Worm (Caenorhabditis elegans): ENCODE results near the gene reps-1.

Gene reps-1

DNA sequence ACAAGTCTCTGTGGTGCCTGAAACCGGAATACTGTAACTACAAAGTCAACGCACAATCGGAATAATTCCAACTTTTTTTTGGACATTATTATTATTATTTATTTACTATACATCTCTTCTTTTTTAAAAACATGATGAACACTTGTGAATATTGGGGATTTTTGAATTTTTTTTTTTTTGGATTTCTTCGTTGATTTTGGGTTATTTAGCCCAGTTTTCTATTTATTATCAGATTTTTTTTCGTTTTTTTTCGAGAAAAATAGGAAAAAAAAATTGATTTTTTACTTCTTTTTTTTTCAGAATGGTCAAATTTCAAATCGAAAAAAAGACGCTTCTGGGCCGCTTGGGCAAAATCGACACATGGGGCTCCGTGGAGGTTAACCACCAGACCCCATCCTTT is 7.7 kb upstream of the reps-1 start, which contains the start of gene tgt-2:
TSS of gene tgt-2 (plus strand) at position 301 of the 400 bp plus-strand sequence.
- TF ChIP-seq unc-39 (tag; optimal IDR thresholded peaks at IDR 0.05) (no peak), fos-1 (tag; optimal IDR thresholded peaks at IDR 0.05) (no peak), daf-19 (GFP tag; conservative IDR thresholded peaks at IDR 0.05) (no peak), attf-4 (tag; optimal IDR thresholded peaks at IDR 0.05) (no peak), ceh-32 (tag; optimal IDR thresholded peaks at IDR 0.05; ENCODE audit: poor library complexity) (no peak), daf-16 (GFP tag; optimal IDR thresholded peaks at IDR 0.05) (no peak), daf-16 (tag; optimal IDR thresholded peaks at IDR 0.05) (no peak), nhr-41 (GFP tag; IDR thresholded peaks at IDR 0.05) (no peak), snpc-1.2 (GFP tag; IDR thresholded peaks at IDR 0.05) (no peak), ZK546.5 (tag; optimal IDR thresholded peaks at IDR 0.05) (no peak), ceh-62 (tag; optimal IDR thresholded peaks at IDR 0.05) (no peak)

DNA sequence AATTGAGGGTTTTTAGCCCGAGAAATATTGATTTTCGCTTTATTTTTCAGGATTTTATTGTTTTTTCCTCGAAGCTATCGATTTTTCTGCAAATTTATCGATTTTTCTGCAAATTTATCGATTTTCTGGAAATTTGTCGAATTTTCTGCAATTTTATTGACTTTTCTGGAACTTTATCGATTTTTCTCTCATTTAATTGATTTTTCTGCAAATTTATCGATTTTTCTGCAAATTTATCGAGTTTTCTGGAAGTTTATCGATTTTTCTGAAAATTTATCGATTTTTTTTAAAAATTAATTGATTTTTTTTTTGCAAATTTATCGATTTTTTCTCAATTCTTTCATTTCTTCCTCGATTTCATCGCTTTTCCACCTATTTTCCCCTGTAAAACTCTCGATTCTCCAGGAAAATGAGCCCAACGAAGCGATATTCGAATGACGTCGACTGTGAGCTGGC is 3.3 kb upstream of the reps-1 start, which contains the start of gene gtf-2F2:
TSS of gene gtf-2F2 (plus strand) at position 406 of the 456 bp plus-strand sequence.
- no peak for TF ChIP-seq pqm-1 (tag; optimal IDR thresholded peaks at IDR 0.05)
- TF ChIP-seq aha-1 (tag): peak; percentile 79
- TF ChIP-seq ceh-28 (tag; optimal IDR thresholded peaks at IDR 0.05): peak; percentile 91
- TF ChIP-seq mdt-29 (GFP tag; IDR thresholded peaks at IDR 0.05): no peak

DNA sequence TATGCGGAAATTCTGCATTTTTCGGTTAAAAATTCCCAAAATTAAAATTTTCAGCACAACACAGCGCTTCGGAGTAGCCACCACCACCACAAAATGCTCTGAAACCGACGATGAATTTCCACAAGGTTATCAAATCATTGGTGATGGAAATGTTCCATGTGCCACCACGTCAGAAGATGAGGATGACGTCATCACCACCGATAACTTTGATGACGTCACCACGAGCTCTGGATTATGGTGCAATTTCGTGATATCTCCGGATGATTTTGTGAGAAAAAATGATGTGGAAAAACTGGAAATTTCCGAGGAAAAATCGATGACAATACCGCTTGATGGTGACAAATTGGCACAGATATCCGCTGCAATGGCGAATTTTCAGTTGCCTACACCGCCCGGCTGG is 2.7 kb upstream of the reps-1 start:
- no peak for TF ChIP-seq snpc-4 (tag; optimal IDR thresholded peaks at IDR 0.05)
- TF ChIP-seq lsy-2 (tag; optimal IDR thresholded peaks at IDR 0.05): no peak
- TF ChIP-seq dmd-6 (GFP tag; IDR thresholded peaks at IDR 0.05): no peak
- TF ChIP-seq lin-1 (GFP tag; IDR thresholded peaks at IDR 0.05): no peak
- TF ChIP-seq mdt-29 (GFP tag; IDR thresholded peaks at IDR 0.05): no peak
- TF ChIP-seq ces-1 (GFP tag; optimal IDR thresholded peaks at IDR 0.05): no peak

DNA sequence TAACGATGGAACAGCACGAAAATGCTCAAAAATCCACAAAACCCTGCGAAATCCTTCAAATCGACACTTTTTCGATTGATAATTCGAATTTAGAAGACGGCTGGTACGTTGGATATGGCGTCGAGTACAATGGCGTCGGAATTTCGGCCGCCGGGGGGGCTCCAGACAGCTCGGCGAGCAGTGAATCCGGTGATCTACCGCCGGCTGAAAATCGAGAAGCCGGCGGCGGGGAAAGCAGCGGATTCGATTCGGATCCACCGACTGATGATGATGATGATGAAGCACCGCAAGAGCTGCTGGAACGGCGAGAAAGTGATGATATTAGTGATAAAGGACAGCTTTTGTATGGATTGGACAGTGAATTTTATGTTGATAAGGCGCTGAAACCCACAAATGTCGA is 658 bp upstream of the reps-1 start:
- TF ChIP-seq set-16 (GFP tag; IDR thresholded peaks at IDR 0.05) (peak; percentile 87), daf-12 (tag; optimal IDR thresholded peaks at IDR 0.05) (no peak), snpc-1.2 (GFP tag; IDR thresholded peaks at IDR 0.05) (no peak), nhr-41 (GFP tag; IDR thresholded peaks at IDR 0.05) (no peak), ceh-20 (GFP tag; IDR thresholded peaks at IDR 0.05) (no peak), unc-62 (GFP tag; optimal IDR thresholded peaks at IDR 0.05 in 1 of 2) (peak in 1 of 2 experiments; percentile 47), unc-62 (tag; optimal IDR thresholded peaks at IDR 0.05) (no peak)

DNA sequence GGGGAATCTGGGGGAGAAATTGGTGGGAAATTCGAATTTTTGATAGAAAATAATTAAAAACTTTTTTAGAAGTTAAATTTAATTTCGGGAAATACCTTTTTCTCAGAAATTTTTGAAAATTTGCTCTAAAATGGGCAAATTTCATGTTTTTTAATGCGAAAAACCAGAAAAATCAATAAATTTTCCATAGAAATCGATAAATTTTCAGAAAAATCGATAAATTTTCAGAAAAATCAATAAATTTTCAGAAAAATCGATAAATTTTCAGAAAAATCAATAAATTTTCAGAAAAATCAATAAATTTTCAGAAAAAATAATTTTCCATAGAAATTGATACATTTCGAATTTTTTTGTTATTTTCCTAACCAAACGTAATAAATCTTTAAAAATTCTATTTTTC is 4.2 kb downstream of the reps-1 start:
- TF ChIP-seq ceh-28 (tag; optimal IDR thresholded peaks at IDR 0.05): peak; percentile 71
- TF ChIP-seq ztf-7 (tag; optimal IDR thresholded peaks at IDR 0.05): no peak

DNA sequence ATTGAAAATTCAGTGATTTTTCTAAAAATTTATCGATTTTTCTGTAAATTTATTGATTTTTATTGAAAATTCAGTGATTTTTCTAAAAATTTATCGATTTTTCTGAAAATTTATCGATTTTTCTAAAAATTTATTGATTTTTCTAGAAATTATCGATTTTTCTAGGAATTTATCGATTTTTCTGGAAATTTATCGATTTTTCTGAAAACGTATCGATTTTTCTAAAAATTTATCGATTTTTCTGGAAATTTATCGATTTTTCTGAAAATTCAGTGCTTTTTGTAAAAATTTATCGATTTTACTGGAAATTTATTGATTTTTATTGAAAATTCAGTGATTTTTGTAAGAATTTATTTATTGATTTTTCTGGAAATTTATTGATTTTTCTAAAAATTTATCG is 5.6 kb downstream of the reps-1 start:
- TF ChIP-seq ceh-28 (tag; optimal IDR thresholded peaks at IDR 0.05): peak; percentile 41

DNA sequence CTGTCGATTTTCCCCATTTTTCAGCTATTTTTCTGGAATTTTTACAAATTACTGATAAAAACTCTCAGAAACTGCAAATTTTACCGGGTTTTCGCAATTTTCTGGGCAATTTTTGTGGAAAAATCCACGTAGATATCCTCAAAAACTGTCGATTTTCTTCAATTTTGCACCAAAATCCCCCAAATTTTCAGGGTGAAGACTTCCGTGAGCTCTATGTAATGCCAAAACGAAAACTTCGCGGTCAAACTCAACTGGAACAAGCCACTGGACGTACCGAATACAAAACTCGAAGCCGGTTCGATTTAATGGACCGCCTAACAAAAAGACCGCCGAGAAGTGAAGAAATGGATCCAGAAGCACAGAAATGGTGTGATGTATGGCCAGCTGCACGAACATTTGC is 8.6 kb downstream of the reps-1 start:
- TF ChIP-seq aha-1 (tag) (peak; percentile 66), ztf-11 (tag; optimal IDR thresholded peaks at IDR 0.05) (no peak), mdl-1 (tag; optimal IDR thresholded peaks at IDR 0.05) (no peak), nhr-6 (tag; optimal IDR thresholded peaks at IDR 0.05) (no peak), pqm-1 (tag; optimal IDR thresholded peaks at IDR 0.05) (no peak), zag-1 (tag; optimal IDR thresholded peaks at IDR 0.05) (no peak)
